Worm (Caenorhabditis elegans) whole organism, L1 larva: ENCODE results near the gene F25F2.1.

Source experiments
- C04F5.9 ChIP-seq: sonication (generic microtip); optimal IDR thresholded peaks from 2 replicates; lab custom pipeline; 2016; ENCODE audit warnings: missing genetic modification characterization, missing compliant biosample characterization
- C16A3.4 ChIP-seq: fragments of 150-350 bp; optimal IDR thresholded peaks from 2 replicates; lab custom pipeline; 2014; ENCODE audit warnings: missing biosample characterization, missing genetic modification characterization
- F16B12.6 ChIP-seq: fragments of 150-350 bp; optimal IDR thresholded peaks from 2 replicates; lab custom pipeline; 2014; ENCODE audit warnings: missing biosample characterization, missing genetic modification characterization
- aha-1 ChIP-seq: fragments of 150-350 bp; optimal IDR thresholded peaks from 2 replicates; lab custom pipeline; 2014; ENCODE audit warnings: missing biosample characterization, missing genetic modification characterization
- alr-1 ChIP-seq: fragments of 200-800 bp; sonication (Bioruptor generic); optimal IDR thresholded peaks from 2 replicates; lab custom pipeline; 2018; ENCODE audit warnings: borderline replicate concordance, mild to moderate bottlenecking, missing genetic modification characterization, missing compliant biosample characterization
- ama-1 ChIP-seq: fragments of 150-350 bp; optimal IDR thresholded peaks from 2 replicates; lab custom pipeline; 2014
- blmp-1 ChIP-seq: fragments of 150-350 bp; optimal IDR thresholded peaks from 2 replicates; lab custom pipeline; 2014; ENCODE audit warnings: missing biosample characterization, missing genetic modification characterization
- ceh-63 ChIP-seq: fragments of 200-800 bp; sonication (Bioruptor generic); optimal IDR thresholded peaks from 2 replicates; lab custom pipeline; 2018; ENCODE audit warnings: mild to moderate bottlenecking, missing genetic modification characterization, missing compliant biosample characterization
- ceh-88 ChIP-seq: fragments of 200-800 bp; sonication (Bioruptor generic); IDR thresholded peaks from 2 replicates; pipeline ENCODE4 v1.3.6; 2022; ENCODE audit warnings: missing genetic modification characterization, missing compliant biosample characterization
- ceh-90 ChIP-seq: sonication (generic microtip); optimal IDR thresholded peaks from 2 replicates; lab custom pipeline; 2016; ENCODE audit warnings: missing genetic modification characterization, missing compliant biosample characterization
- dpl-1 ChIP-seq, 3 experiments: fragments of 150-350 bp in 2 of 3; sonication (generic microtip) in 1 of 3; optimal IDR thresholded peaks; 2 replicates each; lab custom pipeline; 2014 to 2017; ENCODE audit warnings: missing biosample characterization in 3 of 3, missing genetic modification characterization in 3 of 3, missing genetic modification reagents in 3 of 3
- efl-1 ChIP-seq, 4 experiments: fragments of 150-350 bp; optimal IDR thresholded peaks in 3 of 4; peaks in 1 of 4; 1 replicate in 1 of 4; 2 replicates in 3 of 4; lab custom pipeline; 2014; ENCODE audit warnings: missing biosample characterization in 2 of 4, missing genetic modification characterization in 2 of 4, missing genetic modification reagents in 2 of 4
- egl-27 ChIP-seq, 2 experiments: fragments of 150-350 bp in 1 of 2; sonication (generic microtip); optimal IDR thresholded peaks; 3 replicates each; lab custom pipeline; 2017 to 2018; ENCODE audit warnings: missing biosample characterization in 2 of 2, missing genetic modification characterization in 2 of 2, missing genetic modification reagents in 2 of 2
- elt-2 ChIP-seq: sonication (generic microtip); optimal IDR thresholded peaks from 2 replicates; lab custom pipeline; 2016; ENCODE audit warnings: missing genetic modification characterization, mild to moderate bottlenecking, inconsistent platforms, missing compliant biosample characterization, missing genetic modification reagents
- elt-3 ChIP-seq, 6 experiments: fragments of 150-350 bp in 1 of 6; sonication (generic microtip); optimal IDR thresholded peaks; 2 replicates each; lab custom pipeline; 2017 to 2018; ENCODE audit warnings: missing biosample characterization in 6 of 6, missing genetic modification characterization in 6 of 6, inconsistent platforms in 1 of 6
- ets-5 ChIP-seq: fragments of 200-800 bp; sonication (Bioruptor generic); IDR thresholded peaks from 2 replicates; pipeline ENCODE4 v1.3.6; 2022; ENCODE audit warnings: missing genetic modification characterization, missing compliant biosample characterization
- fkh-8 ChIP-seq: sonication (generic microtip); optimal IDR thresholded peaks from 2 replicates; lab custom pipeline; 2016; ENCODE audit warnings: mild to moderate bottlenecking, missing genetic modification characterization, missing compliant biosample characterization
- fos-1 ChIP-seq: fragments of 150-350 bp; optimal IDR thresholded peaks from 2 replicates; lab custom pipeline; 2014; ENCODE audit warnings: missing biosample characterization, missing genetic modification characterization
- hlh-4 ChIP-seq: sonication (generic microtip); optimal IDR thresholded peaks from 2 replicates; lab custom pipeline; 2016; ENCODE audit warnings: mild to moderate bottlenecking, missing genetic modification characterization, missing compliant biosample characterization
- lin-15B ChIP-seq: fragments of 150-350 bp; sonication (generic microtip); optimal IDR thresholded peaks from 3 replicates; lab custom pipeline; 2014; ENCODE audit warnings: missing biosample characterization, missing genetic modification characterization
- lin-35 ChIP-seq, 2 experiments: fragments of 150-350 bp; optimal IDR thresholded peaks; 2 replicates each; lab custom pipeline; 2014; ENCODE audit warnings: missing biosample characterization in 2 of 2, missing genetic modification characterization in 2 of 2, missing genetic modification reagents in 2 of 2
- lin-39 ChIP-seq: fragments of 150-350 bp; optimal IDR thresholded peaks from 2 replicates; lab custom pipeline; 2014; ENCODE audit warnings: missing biosample characterization, missing genetic modification reagents, missing genetic modification characterization
- lsy-2 ChIP-seq, 2 experiments: fragments of 150-350 bp; optimal IDR thresholded peaks; 2 replicates each; lab custom pipeline; 2014; ENCODE audit warnings: missing biosample characterization in 2 of 2, missing genetic modification characterization in 2 of 2
- mdl-1 ChIP-seq, 2 experiments: fragments of 150-350 bp; optimal IDR thresholded peaks; 2 replicates each; lab custom pipeline; 2014 to 2017; ENCODE audit warnings: missing biosample characterization in 2 of 2, missing genetic modification characterization in 2 of 2, inconsistent platforms in 1 of 2
- nhr-12 ChIP-seq: sonication (generic microtip); optimal IDR thresholded peaks from 2 replicates; lab custom pipeline; 2017; ENCODE audit warnings: missing biosample characterization, missing genetic modification characterization
- nhr-20 ChIP-seq: sonication (generic microtip); optimal IDR thresholded peaks from 2 replicates; lab custom pipeline; 2016; ENCODE audit warnings: mild to moderate bottlenecking, missing genetic modification characterization, missing compliant biosample characterization
- nhr-84 ChIP-seq: sonication (generic microtip); optimal IDR thresholded peaks from 2 replicates; lab custom pipeline; 2017; ENCODE audit warnings: missing biosample characterization, missing genetic modification characterization
- nhr-85 ChIP-seq: sonication (generic microtip); peaks from one replicate; lab custom pipeline; 2016; ENCODE audit warnings: missing genetic modification characterization, inconsistent platforms, missing compliant biosample characterization
- nhr-90 ChIP-seq: sonication (generic microtip); optimal IDR thresholded peaks from 2 replicates; lab custom pipeline; 2016; ENCODE audit warnings: mild to moderate bottlenecking, missing genetic modification characterization, missing compliant biosample characterization; ENCODE audit not compliant: poor library complexity
- pax-3 ChIP-seq: fragments of 200-800 bp; sonication (Bioruptor generic); optimal IDR thresholded peaks from 2 replicates; lab custom pipeline; 2018; ENCODE audit warnings: mild to moderate bottlenecking, missing genetic modification characterization, moderate library complexity, missing compliant biosample characterization
- pqm-1 ChIP-seq: sonication (generic microtip); optimal IDR thresholded peaks from 3 replicates; lab custom pipeline; 2017; ENCODE audit warnings: missing biosample characterization, missing genetic modification characterization
- rnt-1 ChIP-seq: sonication (generic microtip); optimal IDR thresholded peaks from 2 replicates; lab custom pipeline; 2016; ENCODE audit warnings: mild to moderate bottlenecking, missing genetic modification characterization, moderate library complexity, missing compliant biosample characterization
- snu-23 ChIP-seq: sonication (generic microtip); optimal IDR thresholded peaks from 2 replicates; lab custom pipeline; 2016; ENCODE audit warnings: missing genetic modification characterization, missing compliant biosample characterization
- sptf-1 ChIP-seq: fragments of 150-350 bp; optimal IDR thresholded peaks from 2 replicates; lab custom pipeline; 2014; ENCODE audit warnings: missing biosample characterization, missing genetic modification characterization
- sup-37 ChIP-seq: fragments of 200-800 bp; sonication (Bioruptor generic); optimal IDR thresholded peaks from 2 replicates; lab custom pipeline; 2018; ENCODE audit warnings: mild to moderate bottlenecking, missing genetic modification characterization, missing compliant biosample characterization
- tbx-2 ChIP-seq: sonication (generic microtip); optimal IDR thresholded peaks from 2 replicates; lab custom pipeline; 2016; ENCODE audit warnings: missing genetic modification characterization, missing compliant biosample characterization
- unc-130 ChIP-seq: fragments of 150-350 bp; optimal IDR thresholded peaks from 2 replicates; lab custom pipeline; 2017; ENCODE audit warnings: missing biosample characterization, missing genetic modification characterization, inconsistent platforms
- unc-62 ChIP-seq: fragments of 150-350 bp; optimal IDR thresholded peaks from 2 replicates; lab custom pipeline; 2014; ENCODE audit warnings: missing biosample characterization, missing genetic modification reagents, missing genetic modification characterization
- unc-98 ChIP-seq: fragments of 200-800 bp; sonication (Bioruptor generic); IDR thresholded peaks from 2 replicates; pipeline ENCODE4 v1.3.6; 2022; ENCODE audit warnings: missing genetic modification characterization, missing compliant biosample characterization
- xbp-1 ChIP-seq: sonication (generic microtip); optimal IDR thresholded peaks from 2 replicates; lab custom pipeline; 2016; ENCODE audit warnings: missing genetic modification characterization, missing compliant biosample characterization
- zag-1 ChIP-seq: fragments of 150-350 bp; optimal IDR thresholded peaks from 2 replicates; lab custom pipeline; 2014; ENCODE audit warnings: missing biosample characterization, missing genetic modification characterization
- ztf-11 ChIP-seq, 2 experiments: sonication (generic microtip); optimal IDR thresholded peaks; 2 replicates each; lab custom pipeline; 2016 to 2017; ENCODE audit warnings: missing genetic modification characterization in 2 of 2, missing biosample characterization in 1 of 2, missing compliant biosample characterization in 1 of 2
- ztf-4 ChIP-seq: fragments of 150-350 bp; optimal IDR thresholded peaks from 2 replicates; lab custom pipeline; 2014; ENCODE audit warnings: missing biosample characterization, missing genetic modification characterization

The F25F2.1 gene

ce11 chrIII:4525998-4526397 lies 17.3 kb downstream of the F25F2.1 start:
- TF ChIP-seq mdl-1 (tag; optimal IDR thresholded peaks at IDR 0.05; lab: Kevin White, UChicago) = no peak
- TF ChIP-seq ama-1 (lab: Kevin White, UChicago) = no peak
- no peak for TF ChIP-seq egl-27 (tag; optimal IDR thresholded peaks at IDR 0.05; lab: Kevin White, UChicago)
- TF ChIP-seq unc-130 = no peak
- TF ChIP-seq lsy-2 (tag; optimal IDR thresholded peaks at IDR 0.05; lab: Kevin White, UChicago) = no peak
- no peak for TF ChIP-seq sptf-1 (tag; lab: Kevin White, UChicago)
- no peak for TF ChIP-seq pax-3
- TF ChIP-seq lin-15B (tag; lab: Kevin White, UChicago) = no peak
- TF ChIP-seq rnt-1 (tag; lab: Kevin White, UChicago) = no peak
- TF ChIP-seq C04F5.9 (tag; lab: Kevin White, UChicago) = no peak
- TF ChIP-seq fkh-8 = no peak
- TF ChIP-seq ceh-90 (tag; lab: Kevin White, UChicago) = no peak
- TF ChIP-seq ceh-63 (GFP tag; lab: Kevin White, UChicago) = no peak
- no peak for TF ChIP-seq ceh-88 (GFP tag; lab: Robert Waterston, UW)
- TF ChIP-seq lin-35 (GFP tag; optimal IDR thresholded peaks at IDR 0.05; lab: Kevin White, UChicago) = no peak
- TF ChIP-seq nhr-84 = no peak
- TF ChIP-seq fos-1 (tag; lab: Kevin White, UChicago) = no peak
- TF ChIP-seq ets-5 (GFP tag; lab: Robert Waterston, UW) = no peak
- TF ChIP-seq, all 84 proteins: peak for 0

- TF ChIP-seq nhr-85 (tag; lab: Kevin White, UChicago) (peak; percentile 46), lin-39 (tag; lab: Kevin White, UChicago) (no peak), ztf-11 (tag; optimal IDR thresholded peaks at IDR 0.05; lab: Kevin White, UChicago) (no peak), rnt-1 (tag; lab: Kevin White, UChicago) (no peak), blmp-1 (tag; lab: Kevin White, UChicago) (no peak), ztf-4 (no peak), lin-35 (GFP tag; optimal IDR thresholded peaks at IDR 0.05; lab: Kevin White, UChicago) (no peak), fkh-8 (no peak), efl-1 (optimal IDR thresholded peaks at IDR 0.05; lab: Kevin White, UChicago) (no peak), efl-1 (GFP tag; optimal IDR thresholded peaks at IDR 0.05 in 1 of 2; lab: Kevin White, UChicago) (peak in 1 of 2 experiments; percentile 34), zag-1 (tag; lab: Kevin White, UChicago) (no peak), hlh-4 (no peak), dpl-1 (GFP tag; optimal IDR thresholded peaks at IDR 0.05; lab: Kevin White, UChicago) (no peak), sup-37 (GFP tag; lab: Kevin White, UChicago) (no peak), unc-98 (no peak), C04F5.9 (tag; lab: Kevin White, UChicago) (no peak), nhr-12 (no peak)
Measured at ce11 chrIII:4530968-4531367, 22.3 kb downstream of the F25F2.1 start.

ce11 chrIII:4540604-4541003 lies 31.9 kb downstream of the F25F2.1 start, which contains the start of gene ugt-62:
ugt-62 (minus strand) TSS chrIII:4540623.
- TF ChIP-seq pqm-1 (tag; lab: Kevin White, UChicago) (peak; percentile 49), unc-62 (GFP tag; lab: Kevin White, UChicago) (no peak), nhr-90 (peak; percentile 35), elt-2 (peak; percentile 78), nhr-20 (tag; lab: Kevin White, UChicago) (peak; percentile 20), lin-35 (GFP tag; optimal IDR thresholded peaks at IDR 0.05; lab: Kevin White, UChicago) (peak in 1 of 2 experiments; percentile 7), sup-37 (GFP tag; lab: Kevin White, UChicago) (no peak)

- no peak for TF ChIP-seq alr-1
- TF ChIP-seq dpl-1 (GFP tag; optimal IDR thresholded peaks at IDR 0.05; lab: Kevin White, UChicago) = peak in 2 of 3 experiments; percentile 7 to 31
- peak; percentile 8 for TF ChIP-seq F16B12.6 (tag; lab: Kevin White, UChicago)
- peak; percentile 19 for TF ChIP-seq snu-23 (GFP tag; lab: Kevin White, UChicago)
- peak in 1 of 2 experiments; percentile 9 for TF ChIP-seq lin-35 (GFP tag; optimal IDR thresholded peaks at IDR 0.05; lab: Kevin White, UChicago)
- peak; percentile 7 for TF ChIP-seq xbp-1
- TF ChIP-seq aha-1 (tag; lab: Kevin White, UChicago) = no peak
- TF ChIP-seq lsy-2 (tag; optimal IDR thresholded peaks at IDR 0.05; lab: Kevin White, UChicago) = peak in 1 of 2 experiments; percentile 57
- TF ChIP-seq lin-15B (tag; lab: Kevin White, UChicago) = no peak
- TF ChIP-seq tbx-2 (tag; lab: Kevin White, UChicago) = no peak
- peak; percentile 21 for TF ChIP-seq C16A3.4 (tag; lab: Kevin White, UChicago)
- TF ChIP-seq efl-1 (optimal IDR thresholded peaks at IDR 0.05; lab: Kevin White, UChicago) = peak; percentile 7 to 27
- peak in 1 of 2 experiments; percentile 14 for TF ChIP-seq efl-1 (GFP tag; optimal IDR thresholded peaks at IDR 0.05 in 1 of 2; lab: Kevin White, UChicago)
- TF ChIP-seq unc-98 = no peak
- TF ChIP-seq elt-3 (tag; optimal IDR thresholded peaks at IDR 0.05; lab: Kevin White, UChicago) = no peak
Measured at ce11 chrIII:4542362-4542931, 33.8 kb downstream of the F25F2.1 start, which contains the start of the genes mrps-34 and cisd-3.1. mrps-34 (minus strand) TSS chrIII:4542452. cisd-3.1 (plus strand) TSS chrIII:4542881.
